Worm (Caenorhabditis elegans) whole organism, L4/young adult: ENCODE data around the gene Y81G3A.6.
"Not testable (repeated sequence)": the region's sequence is repeated elsewhere in the genome, so short reads cannot be mapped to it uniquely, and the experiment has no call there.

Source experiments
- W03F9.2 ChIP-seq: fragments of 150-350 bp; optimal IDR thresholded peaks from 2 replicates; lab custom pipeline; 2014; ENCODE audit warnings: missing biosample characterization, missing genetic modification characterization
- dao-5 ChIP-seq: sonication (generic microtip); optimal IDR thresholded peaks from 2 replicates; lab custom pipeline; 2016; ENCODE audit warnings: missing genotype, missing genetic modification characterization, moderate library complexity, missing compliant biosample characterization
- him-1 ChIP-seq: sonication (generic microtip); optimal IDR thresholded peaks from 2 replicates; lab custom pipeline; 2016; ENCODE audit warnings: missing genotype, missing genetic modification reagents, missing genetic modification characterization, missing compliant biosample characterization

Gene Y81G3A.6

DNA sequence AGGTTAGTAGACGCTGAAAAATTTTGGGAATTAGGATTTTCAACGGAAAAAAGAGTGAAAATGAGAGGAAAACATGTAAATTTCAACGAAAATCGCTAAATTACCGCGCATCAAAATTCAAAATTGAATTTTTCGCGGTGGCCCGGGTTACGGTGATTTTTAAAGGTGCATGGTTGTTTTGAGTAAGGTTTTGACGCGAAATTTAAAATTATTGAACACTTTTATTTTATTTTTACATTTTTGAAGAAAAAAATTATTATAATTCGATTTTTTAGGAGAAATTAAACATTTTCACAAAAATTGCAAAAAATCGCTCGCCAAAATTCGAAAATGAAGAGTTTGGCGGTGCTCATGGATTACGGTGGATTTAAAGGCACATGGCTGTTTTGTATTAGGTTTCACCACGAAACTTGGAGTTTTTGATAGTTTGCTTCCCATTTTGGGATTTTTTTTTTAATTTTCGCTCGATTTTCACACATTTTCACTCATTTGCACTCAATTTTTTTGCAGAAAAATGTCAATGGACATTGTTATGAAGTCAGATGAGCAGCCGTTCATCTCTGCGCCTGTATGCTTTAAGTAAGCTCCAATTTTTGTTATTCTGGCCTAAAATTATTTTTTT is 38.8 kb downstream of the Y81G3A.6 start, which contains the start of gene puf-6:
puf-6 (minus strand) TSS at position 13 of the 622 bp plus-strand sequence.
- not testable (repeated sequence) for TF ChIP-seq W03F9.2; dao-5 (tag; lab: Kevin White, UChicago); him-1 (tag; lab: Kevin White, UChicago)

DNA sequence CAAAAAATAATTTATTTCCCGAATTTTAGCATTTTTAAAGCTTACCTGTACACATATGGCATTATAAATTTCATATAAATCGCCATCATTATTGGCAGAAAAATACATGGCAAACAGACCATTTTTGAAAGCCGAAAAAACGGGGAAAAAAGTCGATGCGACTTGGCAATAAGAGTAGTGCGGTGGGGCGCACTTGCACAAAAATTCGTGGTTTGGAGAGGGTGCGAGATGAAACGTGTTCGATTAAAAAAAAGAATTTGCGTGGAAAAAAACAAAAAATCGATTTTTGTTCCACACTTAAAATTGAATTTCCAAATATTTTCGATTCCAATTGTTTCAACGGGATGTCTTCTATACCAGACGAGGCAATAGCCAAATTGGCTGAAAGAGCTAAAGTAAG is 45.6 kb downstream of the Y81G3A.6 start, which contains the start of gene F18A11.3:
F18A11.3 (minus strand) TSS at position 125 of the 400 bp plus-strand sequence.
- TF ChIP-seq him-1 (tag; lab: Kevin White, UChicago): no peak
- no peak for TF ChIP-seq W03F9.2
- no peak for TF ChIP-seq dao-5 (tag; lab: Kevin White, UChicago)
